Fruit fly (Drosophila melanogaster) whole organism, adult: Measurements from ENCODE around the gene CG17162.

Experiments used
- CG14711 ChIP-seq: fragments of 200-800 bp; sonication (Bioruptor generic); optimal IDR thresholded peaks from 2 replicates; lab custom pipeline; 2018; ENCODE audit warnings: missing biosample characterization, mild to moderate bottlenecking, missing genetic modification characterization, moderate library complexity
- CG7101 ChIP-seq: fragments of 200-800 bp; sonication (Bioruptor generic); optimal IDR thresholded peaks from 2 replicates; lab custom pipeline; 2018; ENCODE audit warnings: missing biosample characterization, mild to moderate bottlenecking, missing genetic modification characterization, moderate library complexity
- Clk ChIP-seq: fragments of 200-800 bp; sonication (Bioruptor generic); optimal IDR thresholded peaks from 2 replicates; lab custom pipeline; 2017; ENCODE audit warnings: missing biosample characterization, missing genetic modification characterization
- Crg-1 ChIP-seq: fragments of 200-800 bp; sonication (Bioruptor generic); optimal IDR thresholded peaks from 2 replicates; lab custom pipeline; 2016; ENCODE audit warnings: missing biosample characterization, missing genetic modification characterization
- Hr96 ChIP-seq: fragments of 200-800 bp; sonication (Bioruptor generic); optimal IDR thresholded peaks from 2 replicates; lab custom pipeline; 2016; ENCODE audit warnings: missing biosample characterization, missing genetic modification characterization
- pad ChIP-seq: fragments of 200-800 bp; sonication (Bioruptor generic); optimal IDR thresholded peaks from 3 replicates; lab custom pipeline; 2017; ENCODE audit warnings: missing biosample characterization, missing genetic modification characterization, mild to moderate bottlenecking, moderate library complexity, missing genetic modification reagents

dm6 chrX:23097250-23097649 lies 715 bp upstream of the CG17162 start:
- TF ChIP-seq CG14711 (tag; lab: Kevin White, UChicago) (no peak), pad (GFP tag; lab: Kevin White, UChicago) (no peak), Crg-1 (no peak), Hr96 (no peak), CG7101 (no peak), Clk (GFP tag; lab: Kevin White, UChicago) (no peak)
